Worm (Caenorhabditis elegans) whole organism, midembryonic: ENCODE results near the gene R04F11.5.

Experiments used
- T22C8.4 ChIP-seq: fragments of 200-800 bp; sonication (Bioruptor generic); IDR thresholded peaks from 2 replicates; pipeline ENCODE4 v1.3.6; 2022; ENCODE audit warnings: missing genetic modification characterization, missing compliant biosample characterization
- cog-1 ChIP-seq: sonication (generic microtip); optimal IDR thresholded peaks from 2 replicates; lab custom pipeline; 2016; ENCODE audit warnings: missing genetic modification characterization, missing compliant biosample characterization
- flt-1 ChIP-seq: fragments of 200-800 bp; sonication (Bioruptor generic); IDR thresholded peaks from 2 replicates; pipeline ENCODE4 v1.3.6; 2022; ENCODE audit warnings: missing genetic modification characterization, missing compliant biosample characterization
- klf-2 ChIP-seq: fragments of 200-800 bp; sonication (Bioruptor generic); conservative IDR thresholded peaks from 2 replicates; pipeline ENCODE4 v1.3.6; 2022; ENCODE audit warnings: missing genetic modification reagents, missing genetic modification characterization, missing compliant biosample characterization
- med-1 ChIP-seq: sonication (generic microtip); optimal IDR thresholded peaks from 2 replicates; lab custom pipeline; 2017; ENCODE audit warnings: missing genetic modification characterization, mild to moderate bottlenecking, missing compliant biosample characterization, antibody characterized with exemption, missing genetic modification reagents; ENCODE audit not compliant: insufficient read depth
- ref-1 ChIP-seq: fragments of 200-800 bp; sonication (Bioruptor generic); conservative IDR thresholded peaks from 2 replicates; pipeline ENCODE4 v1.3.6; 2022; ENCODE audit warnings: missing genetic modification reagents, missing genetic modification characterization, missing compliant biosample characterization
- tab-1 ChIP-seq: fragments of 200-800 bp; sonication (Bioruptor generic); IDR thresholded peaks from 2 replicates; pipeline ENCODE4 v1.3.6; 2022; ENCODE audit warnings: missing genetic modification characterization, missing compliant biosample characterization
- ztf-23 ChIP-seq: fragments of 200-800 bp; sonication (Bioruptor generic); IDR thresholded peaks from 2 replicates; pipeline ENCODE4 v1.3.6; 2022; ENCODE audit warnings: missing genetic modification reagents, missing genetic modification characterization, missing compliant biosample characterization
- ztf-29 ChIP-seq: fragments of 200-800 bp; sonication (Bioruptor generic); IDR thresholded peaks from 2 replicates; pipeline ENCODE4 v1.3.6; 2022; ENCODE audit warnings: missing genetic modification reagents, missing genetic modification characterization, missing compliant biosample characterization

The R04F11.5 gene

ce11 chrV:12300780-12301460, 16.9 kb downstream of the R04F11.5 start:
- TF ChIP-seq T22C8.4 (GFP tag; lab: Robert Waterston, UW) = no peak
- TF ChIP-seq ztf-23 (GFP tag; lab: Robert Waterston, UW) = no peak
- no peak for TF ChIP-seq med-1
- TF ChIP-seq klf-2 = no peak
- no peak for TF ChIP-seq flt-1 (GFP tag; lab: Robert Waterston, UW)
- no peak for TF ChIP-seq ztf-29
- no peak for TF ChIP-seq cog-1
- TF ChIP-seq ref-1 (GFP tag; lab: Robert Waterston, UW) = no peak
- no peak for TF ChIP-seq tab-1 (GFP tag; lab: Robert Waterston, UW)

- no peak for TF ChIP-seq ref-1 (GFP tag; lab: Robert Waterston, UW)
- no peak for TF ChIP-seq flt-1 (GFP tag; lab: Robert Waterston, UW)
- no peak for TF ChIP-seq med-1
- no peak for TF ChIP-seq ztf-29
Observed at ce11 chrV:12300166-12300565, 17.7 kb downstream of the R04F11.5 start.

- TF ChIP-seq cog-1 (no peak), T22C8.4 (GFP tag; lab: Robert Waterston, UW) (no peak), med-1 (no peak)
Observed at ce11 chrV:12299244-12299766, 18.5 kb downstream of the R04F11.5 start.

ce11 chrV:12298184-12298583, 19.6 kb downstream of the R04F11.5 start:
- TF ChIP-seq T22C8.4 (GFP tag; lab: Robert Waterston, UW) = no peak
- no peak for TF ChIP-seq med-1
- no peak for TF ChIP-seq klf-2
- TF ChIP-seq cog-1 = no peak
- no peak for TF ChIP-seq flt-1 (GFP tag; lab: Robert Waterston, UW)
- no peak for TF ChIP-seq tab-1 (GFP tag; lab: Robert Waterston, UW)
- TF ChIP-seq ref-1 (GFP tag; lab: Robert Waterston, UW) = no peak
- TF ChIP-seq ztf-29 = no peak
- no peak for TF ChIP-seq ztf-23 (GFP tag; lab: Robert Waterston, UW)

- TF ChIP-seq tab-1 (GFP tag; lab: Robert Waterston, UW) = no peak
- no peak for TF ChIP-seq cog-1
- no peak for TF ChIP-seq ztf-23 (GFP tag; lab: Robert Waterston, UW)
- TF ChIP-seq med-1 = no peak
Observed at ce11 chrV:12296794-12297193, 21.0 kb downstream of the R04F11.5 start.

- TF ChIP-seq tab-1 (GFP tag; lab: Robert Waterston, UW) (no peak), T22C8.4 (GFP tag; lab: Robert Waterston, UW) (no peak), klf-2 (no peak), ztf-23 (GFP tag; lab: Robert Waterston, UW) (no peak), med-1 (no peak), ref-1 (GFP tag; lab: Robert Waterston, UW) (no peak), cog-1 (no peak), flt-1 (GFP tag; lab: Robert Waterston, UW) (no peak)
Observed at ce11 chrV:12296122-12296521, 21.7 kb downstream of the R04F11.5 start.

- TF ChIP-seq tab-1 (GFP tag; lab: Robert Waterston, UW) (no peak), med-1 (no peak), cog-1 (no peak), klf-2 (no peak), ref-1 (GFP tag; lab: Robert Waterston, UW) (no peak), T22C8.4 (GFP tag; lab: Robert Waterston, UW) (no peak), ztf-29 (no peak), flt-1 (GFP tag; lab: Robert Waterston, UW) (no peak), ztf-23 (GFP tag; lab: Robert Waterston, UW) (no peak)
Observed at ce11 chrV:12295520-12295919, 22.3 kb downstream of the R04F11.5 start.

ce11 chrV:12295015-12295414, 22.8 kb downstream of the R04F11.5 start:
- TF ChIP-seq cog-1 = no peak
- TF ChIP-seq ztf-29 = no peak

- TF ChIP-seq cog-1 = no peak
- no peak for TF ChIP-seq klf-2
- TF ChIP-seq med-1 = no peak
- TF ChIP-seq T22C8.4 (GFP tag; lab: Robert Waterston, UW) = no peak
- no peak for TF ChIP-seq ztf-23 (GFP tag; lab: Robert Waterston, UW)
- no peak for TF ChIP-seq ref-1 (GFP tag; lab: Robert Waterston, UW)
- no peak for TF ChIP-seq ztf-29
- TF ChIP-seq tab-1 (GFP tag; lab: Robert Waterston, UW) = no peak
- no peak for TF ChIP-seq flt-1 (GFP tag; lab: Robert Waterston, UW)
Observed at ce11 chrV:12294091-12294490, 23.7 kb downstream of the R04F11.5 start.

- TF ChIP-seq flt-1 (GFP tag; lab: Robert Waterston, UW) (peak; percentile 87), klf-2 (0 out of 2 replicates have a peak, but pooled peaks have one; percentile 48), med-1 (peak; percentile 49), tab-1 (GFP tag; lab: Robert Waterston, UW) (peak; percentile 67; the same call in 1 of the 2 replicates), T22C8.4 (GFP tag; lab: Robert Waterston, UW) (no peak), cog-1 (peak; percentile 79), ztf-23 (GFP tag; lab: Robert Waterston, UW) (peak; percentile 83), ref-1 (GFP tag; lab: Robert Waterston, UW) (no peak), ztf-29 (0 out of 2 replicates have a peak, but pooled peaks have one; percentile 19)
Observed at ce11 chrV:12291587-12291986, 26.2 kb downstream of the R04F11.5 start, which contains the start of the genes srpa-68 and srh-16. TSS of gene srpa-68 (minus strand) at chrV:12291658. TSS of gene srh-16 (plus strand) at chrV:12291861.

- TF ChIP-seq med-1 (no peak), tab-1 (GFP tag; lab: Robert Waterston, UW) (no peak), ref-1 (GFP tag; lab: Robert Waterston, UW) (no peak), flt-1 (GFP tag; lab: Robert Waterston, UW) (no peak)
Observed at ce11 chrV:12288577-12288976, 29.2 kb downstream of the R04F11.5 start, which contains the start of gene rskd-1. TSS of gene rskd-1 (minus strand) at chrV:12288615.
